Fruit fly (Drosophila melanogaster): ENCODE results near the gene ORMDL.

Gene ORMDL

DNA sequence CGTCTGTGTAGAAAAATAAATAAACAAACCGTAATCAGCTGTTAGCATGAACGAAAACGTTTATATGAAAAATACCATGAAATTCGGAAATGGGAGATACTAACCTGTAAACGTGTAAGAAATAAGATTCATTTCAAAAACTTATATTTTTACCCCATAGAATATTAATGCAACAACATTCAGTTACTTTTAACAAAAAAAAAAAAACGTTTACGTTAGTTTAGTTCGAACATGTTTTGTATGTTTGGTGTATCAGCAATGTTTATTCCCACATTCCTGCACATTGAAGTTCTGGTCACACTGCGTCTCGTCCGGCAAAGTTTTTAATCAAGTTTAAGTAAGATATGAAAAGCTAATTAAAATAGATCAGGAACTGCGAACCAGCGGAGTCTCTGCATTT is 17.8 kb upstream of the ORMDL start, which contains the start of the genes S1P and CG11307 (continued):
- no peak for TF ChIP-seq CG6765 (GFP tag; optimal IDR thresholded peaks at IDR 0.05)
- TF ChIP-seq CG31388 (GFP tag; optimal IDR thresholded peaks at IDR 0.05), result no peak
- TF ChIP-seq trem (tag; optimal IDR thresholded peaks at IDR 0.05), result peak; percentile 64
- no peak for TF ChIP-seq CG10959 (GFP tag; IDR thresholded peaks at IDR 0.05)
- TF ChIP-seq CG12219 (GFP tag; optimal IDR thresholded peaks at IDR 0.05), result no peak
- TF ChIP-seq nerfin-1 (tag; optimal IDR thresholded peaks at IDR 0.05), result peak; percentile 88
- TF ChIP-seq Vsx1 (GFP tag; optimal IDR thresholded peaks at IDR 0.05), result peak; percentile 87
- TF ChIP-seq seq (GFP tag; IDR thresholded peaks at IDR 0.05), result no peak
- no peak for TF ChIP-seq bigmax (GFP tag; optimal IDR thresholded peaks at IDR 0.05)
- TF ChIP-seq CG6654 (GFP tag; optimal IDR thresholded peaks at IDR 0.05), result no peak
- TF ChIP-seq CG2199 (GFP tag; IDR thresholded peaks at IDR 0.05), result no peak
- no peak for TF ChIP-seq Dbx (GFP tag; IDR thresholded peaks at IDR 0.05)
- TF ChIP-seq da (GFP tag; optimal IDR thresholded peaks at IDR 0.05), result no peak
- no peak for TF ChIP-seq Chrac-16 (GFP tag; optimal IDR thresholded peaks at IDR 0.05)
- no peak for TF ChIP-seq GATAe (GFP tag; conservative IDR thresholded peaks at IDR 0.05)
- TF ChIP-seq sd (tag; optimal IDR thresholded peaks at IDR 0.05), result peak; percentile 98
- TF ChIP-seq lbe (GFP tag; optimal IDR thresholded peaks at IDR 0.05), result no peak
- TF ChIP-seq Jarid2 (GFP tag; optimal IDR thresholded peaks at IDR 0.05), result no peak
- TF ChIP-seq CG1529 (GFP tag; optimal IDR thresholded peaks at IDR 0.05), result no peak
- no peak for TF ChIP-seq MTF-1 (GFP tag; optimal IDR thresholded peaks at IDR 0.05; ENCODE audit: borderline replicate concordance)
- peak; percentile 44 for TF ChIP-seq CG30020 (tag; optimal IDR thresholded peaks at IDR 0.05)
- TF ChIP-seq nau (GFP tag; optimal IDR thresholded peaks at IDR 0.05), result no peak
- TF ChIP-seq Med (GFP tag), result no peak
- no peak for TF ChIP-seq Mrtf (GFP tag; IDR thresholded peaks at IDR 0.05)
- TF ChIP-seq ssp (GFP tag; IDR thresholded peaks at IDR 0.05), result no peak
- TF ChIP-seq CG9609 (GFP tag; optimal IDR thresholded peaks at IDR 0.05), result no peak
- no peak for TF ChIP-seq Usf (GFP tag; optimal IDR thresholded peaks at IDR 0.05)
- TF ChIP-seq CG12659 (GFP tag; optimal IDR thresholded peaks at IDR 0.05), result peak; percentile 28
- no peak for TF ChIP-seq Dref (GFP tag; IDR thresholded peaks at IDR 0.05)
- TF ChIP-seq CG33213 (GFP tag; optimal IDR thresholded peaks at IDR 0.05), result no peak
- peak; percentile 6 for TF ChIP-seq Myb (GFP tag; optimal IDR thresholded peaks at IDR 0.05)
- TF ChIP-seq Dp (GFP tag; optimal IDR thresholded peaks at IDR 0.05), result peak; percentile 35
- TF ChIP-seq CG3407 (GFP tag; optimal IDR thresholded peaks at IDR 0.05), result no peak
- TF ChIP-seq chinmo (GFP tag; IDR thresholded peaks at IDR 0.05; ENCODE audit: partially characterized antibody), result no peak
- no peak for TF ChIP-seq CG42726 (GFP tag; IDR thresholded peaks at IDR 0.05; ENCODE audit: partially characterized antibody)
- TF ChIP-seq ftz-f1 (GFP tag; optimal IDR thresholded peaks at IDR 0.05), result no peak
- TF ChIP-seq CG6175 (GFP tag; IDR thresholded peaks at IDR 0.05), result no peak
- TF ChIP-seq crp (GFP tag; optimal IDR thresholded peaks at IDR 0.05), result peak; percentile 15 to 88
- TF ChIP-seq CG10366 (GFP tag; IDR thresholded peaks at IDR 0.05), result no peak
- no peak for TF ChIP-seq CG13624 (GFP tag; optimal IDR thresholded peaks at IDR 0.05)
- peak; percentile 44 for TF ChIP-seq CG2116 (GFP tag; optimal IDR thresholded peaks at IDR 0.05)
- peak; percentile 68 for TF ChIP-seq stwl (tag; optimal IDR thresholded peaks at IDR 0.05)
- no peak for TF ChIP-seq CG1832 (GFP tag; optimal IDR thresholded peaks at IDR 0.05)
- peak; percentile 20 for TF ChIP-seq YL-1 (GFP tag; optimal IDR thresholded peaks at IDR 0.05)
- no peak for TF ChIP-seq NfI (GFP tag; optimal IDR thresholded peaks at IDR 0.05)
- TF ChIP-seq Spps (tag; optimal IDR thresholded peaks at IDR 0.05), result no peak
- TF ChIP-seq nom (GFP tag; optimal IDR thresholded peaks at IDR 0.05), result no peak
- peak; percentile 90 for TF ChIP-seq gfzf (GFP tag; optimal IDR thresholded peaks at IDR 0.05)
- TF ChIP-seq Ravus (GFP tag; IDR thresholded peaks at IDR 0.05), result no peak
- no peak for TF ChIP-seq ash1 (GFP tag; optimal IDR thresholded peaks at IDR 0.05)

Measured in whole organism, embryonic.